Worm (Caenorhabditis elegans) whole organism, young adult: ENCODE results near the gene Y55F3BR.6.

Experiments used
- D2030.7 ChIP-seq: fragments of 200-800 bp; sonication (Bioruptor generic); IDR thresholded peaks from 2 replicates; pipeline ENCODE4 v1.3.6; 2022; ENCODE audit warnings: missing genetic modification reagents, missing genetic modification characterization, missing compliant biosample characterization
- F23B12.7 ChIP-seq: sonication (generic microtip); optimal IDR thresholded peaks from 2 replicates; lab custom pipeline; 2017; ENCODE audit warnings: missing genetic modification characterization, mild to moderate bottlenecking, missing compliant biosample characterization, antibody characterized with exemption, moderate library complexity; ENCODE audit not compliant: insufficient read depth
- F33H1.4 ChIP-seq: fragments of 200-800 bp; sonication (Bioruptor generic); IDR thresholded peaks from 2 replicates; pipeline ENCODE4 v1.3.6; 2022; ENCODE audit warnings: missing genetic modification reagents, missing genetic modification characterization, missing compliant biosample characterization
- T07F8.4 ChIP-seq: sonication (generic microtip); optimal IDR thresholded peaks from 2 replicates; lab custom pipeline; 2016; ENCODE audit warnings: mild to moderate bottlenecking, missing genetic modification characterization, moderate library complexity, missing compliant biosample characterization
- Y53F4B.3 ChIP-seq: fragments of 200-800 bp; sonication (Bioruptor generic); IDR thresholded peaks from 2 replicates; pipeline ENCODE4 v1.3.6; 2022; ENCODE audit warnings: missing genetic modification reagents, missing genetic modification characterization, missing compliant biosample characterization
- Y53G8AR.9 ChIP-seq: fragments of 200-800 bp; sonication (Bioruptor generic); conservative IDR thresholded peaks from 2 replicates; pipeline ENCODE4 v1.3.6; 2022; ENCODE audit warnings: missing genetic modification reagents, missing genetic modification characterization, missing compliant biosample characterization
- Y79H2A.3 ChIP-seq: fragments of 200-800 bp; sonication (Bioruptor generic); conservative IDR thresholded peaks from 2 replicates; pipeline ENCODE4 v1.3.6; 2022; ENCODE audit warnings: missing genetic modification reagents, missing genetic modification characterization, missing compliant biosample characterization
- ama-1 ChIP-seq, 3 experiments: fragments of 150-350 bp in 1 of 3; sonication (generic microtip) in 2 of 3; optimal IDR thresholded peaks; 2 replicates each; lab custom pipeline; 2014 to 2018; ENCODE audit warnings: missing biosample characterization in 2 of 3, missing genetic modification characterization in 2 of 3, missing genetic modification reagents in 2 of 3
- aptf-2 ChIP-seq: fragments of 200-800 bp; sonication (Bioruptor generic); conservative IDR thresholded peaks from 2 replicates; pipeline ENCODE4 v1.3.6; 2022; ENCODE audit warnings: missing genetic modification reagents, missing genetic modification characterization, missing compliant biosample characterization
- attf-3 ChIP-seq: fragments of 200-800 bp; sonication (Bioruptor generic); conservative IDR thresholded peaks from 2 replicates; pipeline ENCODE4 v1.3.6; 2022; ENCODE audit warnings: missing genetic modification reagents, missing genetic modification characterization, missing compliant biosample characterization
- attf-5 ChIP-seq: fragments of 200-800 bp; sonication (Bioruptor generic); optimal IDR thresholded peaks from 2 replicates; lab custom pipeline; 2018; ENCODE audit warnings: mild to moderate bottlenecking, missing genetic modification characterization, missing compliant biosample characterization
- bed-2 ChIP-seq: fragments of 200-800 bp; sonication (Bioruptor generic); IDR thresholded peaks from 2 replicates; pipeline ENCODE4 v1.3.6; 2022; ENCODE audit warnings: missing genetic modification reagents, missing genetic modification characterization, missing compliant biosample characterization
- cebp-1 ChIP-seq, 2 experiments: fragments of 200-800 bp in 1 of 2; sonication (Bioruptor generic) in 1 of 2; sonication (generic microtip) in 1 of 2; IDR thresholded peaks in 1 of 2; optimal IDR thresholded peaks in 1 of 2; 2 replicates each; pipeline versions ENCODE4 v1.3.6 to Lab custom; 2017 to 2022; ENCODE audit warnings: missing compliant biosample characterization in 2 of 2, missing genetic modification characterization in 2 of 2, mild to moderate bottlenecking in 1 of 2, missing genetic modification reagents in 1 of 2, moderate library complexity in 1 of 2
- chd-7 ChIP-seq: sonication (generic microtip); optimal IDR thresholded peaks from 2 replicates; lab custom pipeline; 2016; ENCODE audit warnings: mild to moderate bottlenecking, missing genetic modification characterization, moderate library complexity, missing compliant biosample characterization
- die-1 ChIP-seq: sonication (generic microtip); optimal IDR thresholded peaks from 2 replicates; lab custom pipeline; 2016; ENCODE audit warnings: missing genotype, mild to moderate bottlenecking, missing genetic modification characterization, missing compliant biosample characterization
- dpff-1 ChIP-seq: sonication (generic microtip); optimal IDR thresholded peaks from 2 replicates; lab custom pipeline; 2017; ENCODE audit warnings: mild to moderate bottlenecking, missing genetic modification characterization, missing compliant biosample characterization
- dpl-1 ChIP-seq: fragments of 150-350 bp; optimal IDR thresholded peaks from 2 replicates; lab custom pipeline; 2014; ENCODE audit warnings: missing biosample characterization, missing genetic modification reagents, missing genetic modification characterization
- efl-1 ChIP-seq: fragments of 150-350 bp; optimal IDR thresholded peaks from 2 replicates; lab custom pipeline; 2014; ENCODE audit warnings: missing biosample characterization, missing genetic modification reagents, missing genetic modification characterization
- egrh-3 ChIP-seq: fragments of 200-800 bp; sonication (Bioruptor generic); IDR thresholded peaks from 2 replicates; pipeline ENCODE4 v1.3.6; 2022; ENCODE audit warnings: missing genetic modification reagents, missing genetic modification characterization, missing compliant biosample characterization
- gei-17 ChIP-seq: fragments of 200-800 bp; sonication (Bioruptor generic); optimal IDR thresholded peaks from 2 replicates; lab custom pipeline; 2018; ENCODE audit warnings: mild to moderate bottlenecking, missing genetic modification characterization, missing compliant biosample characterization
- him-1 ChIP-seq: sonication (generic microtip); optimal IDR thresholded peaks from 2 replicates; lab custom pipeline; 2016; ENCODE audit warnings: missing genotype, missing genetic modification reagents, missing genetic modification characterization, missing compliant biosample characterization
- lag-1 ChIP-seq: fragments of 200-800 bp; sonication (Bioruptor generic); IDR thresholded peaks from 2 replicates; pipeline ENCODE4 v1.3.6; 2022; ENCODE audit warnings: missing genetic modification reagents, missing genetic modification characterization, missing compliant biosample characterization
- lin-35 ChIP-seq, 3 experiments: fragments of 150-350 bp in 2 of 3; sonication (generic microtip) in 1 of 3; optimal IDR thresholded peaks; 2 replicates each; lab custom pipeline; 2014 to 2018; ENCODE audit warnings: missing biosample characterization in 3 of 3, missing genetic modification characterization in 3 of 3, missing genetic modification reagents in 3 of 3
- lin-40 ChIP-seq: sonication (generic microtip); optimal IDR thresholded peaks from 2 replicates; lab custom pipeline; 2016; ENCODE audit warnings: missing genetic modification characterization, mild to moderate bottlenecking, missing compliant biosample characterization, missing genotype, missing genetic modification reagents
- lin-54 ChIP-seq: fragments of 200-800 bp; sonication (Bioruptor generic); optimal IDR thresholded peaks from 2 replicates; lab custom pipeline; 2018; ENCODE audit warnings: mild to moderate bottlenecking, missing genetic modification characterization, missing compliant biosample characterization
- lsl-1 ChIP-seq: fragments of 200-800 bp; sonication (Bioruptor generic); optimal IDR thresholded peaks from 2 replicates; lab custom pipeline; 2018; ENCODE audit warnings: mild to moderate bottlenecking, missing genetic modification characterization, moderate library complexity, missing compliant biosample characterization
- madf-6 ChIP-seq: fragments of 200-800 bp; sonication (Bioruptor generic); IDR thresholded peaks from 2 replicates; pipeline ENCODE4 v1.3.6; 2022; ENCODE audit warnings: missing genetic modification reagents, missing genetic modification characterization, missing compliant biosample characterization
- mcd-1 ChIP-seq: fragments of 200-800 bp; sonication (Bioruptor generic); IDR thresholded peaks from 2 replicates; pipeline ENCODE4 v1.3.6; 2022; ENCODE audit warnings: missing genetic modification reagents, missing genetic modification characterization, missing compliant biosample characterization
- nfya-1 ChIP-seq: sonication (generic microtip); optimal IDR thresholded peaks from 2 replicates; lab custom pipeline; 2017; ENCODE audit warnings: antibody characterized with exemption, missing compliant biosample characterization, missing genetic modification characterization, borderline replicate concordance; ENCODE audit not compliant: insufficient read depth
- nfya-2 ChIP-seq: fragments of 200-800 bp; sonication (Bioruptor generic); IDR thresholded peaks from 2 replicates; pipeline ENCODE4 v1.3.6; 2022; ENCODE audit warnings: missing genetic modification reagents, missing genetic modification characterization, missing compliant biosample characterization
- nhr-179 ChIP-seq: sonication (generic microtip); optimal IDR thresholded peaks from 2 replicates; lab custom pipeline; 2016; ENCODE audit warnings: mild to moderate bottlenecking, missing genetic modification characterization, missing compliant biosample characterization
- nhr-27 ChIP-seq: fragments of 200-800 bp; sonication (Bioruptor generic); optimal IDR thresholded peaks from 2 replicates; lab custom pipeline; 2018; ENCODE audit warnings: mild to moderate bottlenecking, missing genetic modification characterization, moderate library complexity, missing compliant biosample characterization
- pbrm-1 ChIP-seq: fragments of 200-800 bp; sonication (Bioruptor generic); IDR thresholded peaks from 2 replicates; pipeline ENCODE4 v1.3.6; 2022; ENCODE audit warnings: missing genetic modification reagents, missing genetic modification characterization, missing compliant biosample characterization
- repo-1 ChIP-seq: sonication (generic microtip); optimal IDR thresholded peaks from 2 replicates; lab custom pipeline; 2017; ENCODE audit warnings: mild to moderate bottlenecking, missing genetic modification characterization, missing compliant biosample characterization
- sea-2 ChIP-seq: fragments of 200-800 bp; sonication (Bioruptor generic); IDR thresholded peaks from 2 replicates; pipeline ENCODE4 v1.3.6; 2022; ENCODE audit warnings: missing genetic modification characterization, missing compliant biosample characterization
- snpc-4 ChIP-seq, 5 experiments: fragments of 150-350 bp in 1 of 5; sonication (generic microtip) in 4 of 5; optimal IDR thresholded peaks; 2 replicates each; lab custom pipeline; 2014 to 2018; ENCODE audit warnings: missing genetic modification characterization in 5 of 5, missing biosample characterization in 3 of 5, antibody characterized with exemption in 2 of 5, mild to moderate bottlenecking in 2 of 5, missing compliant biosample characterization in 2 of 5, missing genotype in 2 of 5, moderate library complexity in 2 of 5, missing genetic modification reagents in 1 of 5
- sptf-2 ChIP-seq: fragments of 200-800 bp; sonication (Bioruptor generic); optimal IDR thresholded peaks from 2 replicates; lab custom pipeline; 2018; ENCODE audit warnings: mild to moderate bottlenecking, missing genetic modification characterization, missing compliant biosample characterization
- tbp1 ChIP-seq: fragments of 200-800 bp; sonication (Bioruptor generic); optimal IDR thresholded peaks from 2 replicates; lab custom pipeline; 2018; ENCODE audit warnings: mild to moderate bottlenecking, missing genetic modification characterization, missing compliant biosample characterization

Y55F3BR.6 gene

DNA sequence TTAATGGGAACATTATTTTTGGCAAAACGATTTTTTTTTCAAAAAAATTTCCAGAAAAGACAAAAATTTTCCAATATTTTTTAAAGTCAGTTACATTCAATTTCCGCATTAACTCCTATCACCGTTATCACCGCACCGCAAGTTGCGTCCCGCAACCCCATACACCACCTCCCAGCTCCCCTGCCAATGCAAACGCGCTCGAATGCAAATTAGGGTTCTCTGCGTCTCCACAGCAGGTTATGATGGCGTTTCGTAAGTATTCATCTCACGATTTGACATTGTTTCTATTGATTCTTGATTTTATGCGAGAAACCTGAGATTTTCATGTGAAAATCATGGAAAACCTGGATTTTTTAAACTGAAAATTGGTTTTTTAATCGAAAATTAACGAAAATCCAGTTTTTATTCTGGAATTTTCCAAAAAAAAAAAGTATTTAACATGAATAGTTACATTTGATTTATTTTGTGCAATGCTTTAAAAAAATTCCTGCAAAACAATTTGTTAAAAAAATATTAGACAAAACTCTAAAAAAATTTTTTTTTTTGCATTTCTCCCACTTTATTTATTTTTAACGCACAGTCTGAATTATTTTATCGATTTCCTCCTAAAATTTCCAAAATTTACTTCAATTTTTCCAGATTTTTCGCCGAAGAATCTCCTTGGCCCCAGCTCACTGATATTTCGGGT lies 42.9 kb upstream of the Y55F3BR.6 start, which contains the start of gene mak-2 (continued):
- no peak for TF ChIP-seq gei-17 (GFP tag; lab: Kevin White, UChicago)
- TF ChIP-seq sptf-2 (GFP tag; lab: Kevin White, UChicago), result no peak
- no peak for TF ChIP-seq attf-3 (GFP tag; lab: Robert Waterston, UW)
- 0 out of 2 replicates have a peak, but pooled peaks have one; percentile 32 for TF ChIP-seq Y53G8AR.9 (GFP tag; lab: Robert Waterston, UW)
- TF ChIP-seq T07F8.4 (tag; lab: Kevin White, UChicago), result no peak
- TF ChIP-seq bed-2 (GFP tag; lab: Robert Waterston, UW), result no peak
- no peak for TF ChIP-seq F23B12.7
- no peak for TF ChIP-seq ama-1 (optimal IDR thresholded peaks at IDR 0.05; lab: Kevin White, UChicago)
- TF ChIP-seq ama-1 (GFP tag; optimal IDR thresholded peaks at IDR 0.05; lab: Kevin White, UChicago), result no peak
- peak; percentile 88 for TF ChIP-seq attf-5 (GFP tag; lab: Kevin White, UChicago)
- no peak for TF ChIP-seq Y53F4B.3 (GFP tag; lab: Robert Waterston, UW)
- TF ChIP-seq lin-40 (tag; lab: Kevin White, UChicago), result peak; percentile 8
- TF ChIP-seq aptf-2 (GFP tag; lab: Robert Waterston, UW), result no peak
- no peak for TF ChIP-seq Y79H2A.3
- TF ChIP-seq dpff-1 (tag; lab: Kevin White, UChicago), result no peak

DNA sequence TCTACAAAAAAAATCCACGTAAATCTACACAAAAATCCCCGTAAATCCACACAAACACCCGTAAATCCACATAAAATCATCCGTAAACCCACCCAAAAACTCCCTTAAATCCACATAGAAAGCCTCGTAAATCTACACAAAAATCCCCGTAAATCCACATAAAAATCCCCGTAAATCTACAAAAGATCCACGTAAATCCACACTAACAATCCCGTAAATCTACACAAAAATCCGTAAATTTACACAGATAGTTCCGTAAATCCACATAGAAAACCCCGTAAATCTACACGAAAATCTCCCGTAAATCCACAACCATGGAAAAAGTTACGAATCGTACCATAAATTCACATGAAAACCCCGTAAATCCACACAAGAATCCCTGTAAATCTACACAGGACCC lies 36.7 kb upstream of the Y55F3BR.6 start:
- no peak for TF ChIP-seq egrh-3 (GFP tag; lab: Robert Waterston, UW)
- TF ChIP-seq sea-2 (GFP tag; lab: Robert Waterston, UW), result no peak

DNA sequence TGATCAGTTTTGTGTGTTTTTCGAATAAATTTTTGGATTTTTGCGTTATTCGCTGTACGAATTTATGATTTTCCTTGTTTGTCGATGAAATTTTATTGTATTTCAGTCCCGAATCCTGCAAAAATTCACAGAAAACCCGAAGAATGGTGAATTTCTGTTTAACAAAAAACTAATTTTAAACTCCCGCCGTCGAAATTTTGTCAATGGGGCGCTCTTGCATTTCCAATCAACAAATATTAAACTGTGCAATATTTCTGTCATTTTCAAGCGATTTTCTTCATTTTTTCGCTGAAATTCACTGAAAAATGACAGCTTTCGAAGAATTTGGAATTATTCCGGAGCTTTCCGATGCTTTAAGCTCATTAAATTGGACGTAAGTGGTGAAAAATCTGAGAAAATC lies 32.8 kb upstream of the Y55F3BR.6 start, which contains the start of gene Y55F3BR.1:
TSS of gene Y55F3BR.1 (plus strand) at position 115 of the 400 bp plus-strand sequence.
- TF ChIP-seq madf-6 (GFP tag; lab: Robert Waterston, UW) (peak; percentile 27; the same call in 1 of the 2 replicates), D2030.7 (peak; percentile 32; the same call in 1 of the 2 replicates), nfya-1 (tag; lab: Kevin White, UChicago) (no peak), lag-1 (GFP tag; lab: Robert Waterston, UW) (no peak), efl-1 (GFP tag; lab: Kevin White, UChicago) (peak; percentile 90), lin-54 (GFP tag; lab: Kevin White, UChicago) (peak; percentile 99), F23B12.7 (peak; percentile 9), chd-7 (tag; lab: Kevin White, UChicago) (no peak), attf-3 (GFP tag; lab: Robert Waterston, UW) (peak; percentile 39; the same call in 1 of the 2 replicates), him-1 (tag; lab: Kevin White, UChicago) (no peak), lin-35 (GFP tag; optimal IDR thresholded peaks at IDR 0.05; lab: Kevin White, UChicago) (peak; percentile 27 to 92 (median 81)), pbrm-1 (GFP tag; lab: Robert Waterston, UW) (0 out of 2 replicates have a peak, but pooled peaks have one; percentile 35), snpc-4 (GFP tag; optimal IDR thresholded peaks at IDR 0.05; lab: Kevin White, UChicago) (no peak), snpc-4 (tag; optimal IDR thresholded peaks at IDR 0.05; lab: Kevin White, UChicago) (peak in 2 of 4 experiments; percentile 64 to 65), nfya-2 (GFP tag; lab: Robert Waterston, UW) (no peak), lsl-1 (GFP tag; lab: Kevin White, UChicago) (peak; percentile 60), cebp-1 (GFP tag; IDR thresholded peaks at IDR 0.05; lab: Robert Waterston, UW) (no peak), cebp-1 (tag; optimal IDR thresholded peaks at IDR 0.05; lab: Kevin White, UChicago) (peak; percentile 6), nhr-179 (tag; lab: Kevin White, UChicago) (no peak), die-1 (no peak), mcd-1 (GFP tag; lab: Robert Waterston, UW) (peak; percentile 95), repo-1 (tag; lab: Kevin White, UChicago) (no peak), dpl-1 (peak; percentile 81), F33H1.4 (peak; percentile 65), nhr-27 (tag; lab: Kevin White, UChicago) (no peak), tbp1 (GFP tag; lab: Kevin White, UChicago) (peak; percentile 34), attf-5 (GFP tag; lab: Kevin White, UChicago) (peak; percentile 8)
